Worm (Caenorhabditis elegans) whole organism, mixed stage, embryonic: Measurements from ENCODE around the gene kbp-2.
A peak's percentile ranks its signal among the peaks of the same experiment; 100 is the strongest.

Experiments
- M03D4.4 ChIP-seq: sonication (generic microtip); optimal IDR thresholded peaks from 2 replicates; lab custom pipeline; 2017; ENCODE audit warnings: mild to moderate bottlenecking, missing genetic modification characterization, missing compliant biosample characterization
- blmp-1 ChIP-seq: fragments of 150-350 bp; optimal IDR thresholded peaks from 2 replicates; lab custom pipeline; 2014; ENCODE audit warnings: missing biosample characterization, missing genetic modification characterization
- ceh-43 ChIP-seq: fragments of 200-800 bp; sonication (Bioruptor generic); optimal IDR thresholded peaks from 2 replicates; lab custom pipeline; 2018; ENCODE audit warnings: mild to moderate bottlenecking, missing genetic modification characterization, moderate library complexity, missing compliant biosample characterization
- ceh-83 ChIP-seq: fragments of 200-800 bp; sonication (Bioruptor generic); optimal IDR thresholded peaks from 2 replicates; lab custom pipeline; 2018; ENCODE audit warnings: mild to moderate bottlenecking, missing genetic modification characterization, missing compliant biosample characterization
- ces-1 ChIP-seq: fragments of 150-350 bp; optimal IDR thresholded peaks from 2 replicates; lab custom pipeline; 2014; ENCODE audit warnings: missing biosample characterization, missing genetic modification reagents, missing genetic modification characterization
- cnd-1 ChIP-seq: fragments of 200-800 bp; sonication (Bioruptor generic); optimal IDR thresholded peaks from 2 replicates; lab custom pipeline; 2018; ENCODE audit warnings: mild to moderate bottlenecking, missing genetic modification characterization, missing compliant biosample characterization
- elt-1 ChIP-seq: sonication (generic microtip); optimal IDR thresholded peaks from 2 replicates; lab custom pipeline; 2017; ENCODE audit warnings: missing genetic modification characterization, mild to moderate bottlenecking, missing compliant biosample characterization, antibody characterized with exemption, moderate library complexity, borderline replicate concordance; ENCODE audit not compliant: insufficient read depth
- elt-3 ChIP-seq: fragments of 150-350 bp; optimal IDR thresholded peaks from 2 replicates; lab custom pipeline; 2014; ENCODE audit warnings: missing biosample characterization, missing genetic modification characterization
- flh-1 ChIP-seq: fragments of 200-800 bp; sonication (Bioruptor generic); optimal IDR thresholded peaks from 2 replicates; lab custom pipeline; 2018; ENCODE audit warnings: mild to moderate bottlenecking, missing genetic modification characterization, moderate library complexity, missing compliant biosample characterization
- ham-2 ChIP-seq: fragments of 200-800 bp; sonication (Bioruptor generic); optimal IDR thresholded peaks from 2 replicates; lab custom pipeline; 2018; ENCODE audit warnings: mild to moderate bottlenecking, missing genetic modification characterization, missing compliant biosample characterization
- lin-13 ChIP-seq: fragments of 150-350 bp; optimal IDR thresholded peaks from 2 replicates; lab custom pipeline; 2014; ENCODE audit warnings: missing biosample characterization, missing genetic modification characterization
- lin-32 ChIP-seq: fragments of 200-800 bp; sonication (Bioruptor generic); optimal IDR thresholded peaks from 2 replicates; lab custom pipeline; 2018; ENCODE audit warnings: mild to moderate bottlenecking, missing genetic modification characterization, missing compliant biosample characterization
- lsy-2 ChIP-seq: fragments of 150-350 bp; optimal IDR thresholded peaks from 2 replicates; lab custom pipeline; 2014; ENCODE audit warnings: missing biosample characterization, missing genetic modification characterization
- nhr-12 ChIP-seq: fragments of 150-350 bp; optimal IDR thresholded peaks from 2 replicates; lab custom pipeline; 2014; ENCODE audit warnings: missing biosample characterization, missing genetic modification characterization
- nhr-2 ChIP-seq: fragments of 150-350 bp; optimal IDR thresholded peaks from 2 replicates; lab custom pipeline; 2014; ENCODE audit warnings: missing biosample characterization, missing genetic modification characterization
- nhr-237 ChIP-seq: fragments of 150-350 bp; optimal IDR thresholded peaks from 2 replicates; lab custom pipeline; 2014; ENCODE audit warnings: missing biosample characterization, missing genetic modification characterization
- nhr-28 ChIP-seq: fragments of 150-350 bp; optimal IDR thresholded peaks from 2 replicates; lab custom pipeline; 2014; ENCODE audit warnings: missing biosample characterization, missing genetic modification characterization
- pha-4 ChIP-seq: fragments of 150-350 bp; optimal IDR thresholded peaks from 2 replicates; lab custom pipeline; 2018; ENCODE audit warnings: missing biosample characterization, missing genetic modification reagents, missing genetic modification characterization
- sem-2 ChIP-seq: fragments of 200-800 bp; sonication (Bioruptor generic); optimal IDR thresholded peaks from 2 replicates; lab custom pipeline; 2018; ENCODE audit warnings: mild to moderate bottlenecking, missing genetic modification characterization, missing compliant biosample characterization
- snpc-4 ChIP-seq: fragments of 150-350 bp; optimal IDR thresholded peaks from 2 replicates; lab custom pipeline; 2014; ENCODE audit warnings: missing biosample characterization, missing genetic modification characterization
- sptf-1 ChIP-seq: sonication (generic microtip); optimal IDR thresholded peaks from 2 replicates; lab custom pipeline; 2017; ENCODE audit warnings: mild to moderate bottlenecking, missing genetic modification characterization, moderate library complexity, missing compliant biosample characterization
- tbx-8 ChIP-seq: fragments of 200-800 bp; sonication (Bioruptor generic); optimal IDR thresholded peaks from 2 replicates; lab custom pipeline; 2018; ENCODE audit warnings: mild to moderate bottlenecking, missing genetic modification characterization, moderate library complexity, missing compliant biosample characterization
- unc-120 ChIP-seq: sonication (generic microtip); optimal IDR thresholded peaks from 2 replicates; lab custom pipeline; 2017; ENCODE audit warnings: missing genetic modification characterization, missing compliant biosample characterization; ENCODE audit not compliant: poor library complexity, severe bottlenecking
- unc-62 ChIP-seq: fragments of 150-350 bp; optimal IDR thresholded peaks from 2 replicates; lab custom pipeline; 2014; ENCODE audit warnings: missing biosample characterization, missing genetic modification reagents, missing genetic modification characterization
- zip-8 ChIP-seq: fragments of 150-350 bp; optimal IDR thresholded peaks from 2 replicates; lab custom pipeline; 2014; ENCODE audit warnings: missing biosample characterization, missing genetic modification characterization
- ztf-11 ChIP-seq: fragments of 150-350 bp; optimal IDR thresholded peaks from 2 replicates; lab custom pipeline; 2014; ENCODE audit warnings: missing biosample characterization, missing genetic modification characterization

kbp-2 gene

ce11 chrIII:4939267-4939666, 35.6 kb upstream of the kbp-2 start, which contains the start of gene rpb-2:
TSS of gene rpb-2 (plus strand) at chrIII:4939567.
- TF ChIP-seq unc-62 (GFP tag; lab: Kevin White, UChicago), result no peak
- TF ChIP-seq lin-13, result no peak
- no peak for TF ChIP-seq elt-3 (tag; lab: Kevin White, UChicago)
- no peak for TF ChIP-seq M03D4.4 (tag; lab: Kevin White, UChicago)
- TF ChIP-seq sem-2 (GFP tag; lab: Kevin White, UChicago), result no peak
- TF ChIP-seq lsy-2 (tag; lab: Kevin White, UChicago), result no peak
- TF ChIP-seq snpc-4 (tag; lab: Kevin White, UChicago), result no peak
- no peak for TF ChIP-seq tbx-8 (GFP tag; lab: Kevin White, UChicago)
- TF ChIP-seq ceh-43 (GFP tag; lab: Kevin White, UChicago), result no peak

- TF ChIP-seq lin-13 (no peak), unc-120 (tag; lab: Kevin White, UChicago) (no peak), ham-2 (GFP tag; lab: Kevin White, UChicago) (no peak), lin-32 (GFP tag; lab: Kevin White, UChicago) (no peak), zip-8 (tag; lab: Kevin White, UChicago) (no peak), nhr-28 (no peak), nhr-2 (no peak), elt-1 (tag; lab: Kevin White, UChicago) (no peak), ceh-83 (GFP tag; lab: Kevin White, UChicago) (no peak), nhr-237 (tag; lab: Kevin White, UChicago) (no peak)
Observed at ce11 chrIII:4937022-4937421, 33.3 kb upstream of the kbp-2 start, which contains the start of gene fsn-1. TSS of gene fsn-1 (plus strand) at chrIII:4937322.

ce11 chrIII:4934896-4935628, 31.4 kb upstream of the kbp-2 start, which contains the start of gene mrps-18C:
TSS of gene mrps-18C (plus strand) at chrIII:4935578.
- TF ChIP-seq ceh-83 (GFP tag; lab: Kevin White, UChicago), result no peak
- no peak for TF ChIP-seq nhr-12 (tag; lab: Kevin White, UChicago)
- no peak for TF ChIP-seq zip-8 (tag; lab: Kevin White, UChicago)
- no peak for TF ChIP-seq nhr-28
- TF ChIP-seq elt-3 (tag; lab: Kevin White, UChicago), result no peak
- TF ChIP-seq pha-4, result no peak

ce11 chrIII:4932203-4932699, 28.6 kb upstream of the kbp-2 start, which contains the start of the genes C26E6.12 and eri-9:
TSS of gene C26E6.12 (minus strand) at chrIII:4932253.
TSS of gene eri-9 (plus strand) at chrIII:4932450.
- TF ChIP-seq tbx-8 (GFP tag; lab: Kevin White, UChicago) (no peak), M03D4.4 (tag; lab: Kevin White, UChicago) (no peak), cnd-1 (no peak), flh-1 (no peak), nhr-237 (tag; lab: Kevin White, UChicago) (no peak), sem-2 (GFP tag; lab: Kevin White, UChicago) (no peak), ceh-83 (GFP tag; lab: Kevin White, UChicago) (no peak), ztf-11 (tag; lab: Kevin White, UChicago) (no peak), ces-1 (GFP tag; lab: Kevin White, UChicago) (no peak), blmp-1 (no peak)
- TF ChIP-seq, all 35 proteins: peak for 0

ce11 chrIII:4930154-4930679, 26.5 kb upstream of the kbp-2 start, which contains the start of gene set-2:
TSS of gene set-2 (minus strand) at chrIII:4930204.
- TF ChIP-seq pha-4 (peak; percentile 9), ham-2 (GFP tag; lab: Kevin White, UChicago) (no peak), sptf-1 (peak; percentile 66), lsy-2 (tag; lab: Kevin White, UChicago) (peak; percentile 15), ces-1 (GFP tag; lab: Kevin White, UChicago) (peak; percentile 21)

ce11 chrIII:4924134-4924533, 20.4 kb upstream of the kbp-2 start:
- TF ChIP-seq lsy-2 (tag; lab: Kevin White, UChicago), result no peak
